Worm (Caenorhabditis elegans) whole organism, late embryonic: ENCODE data around the gene T22G5.3.

ENCODE experiments used
- ceh-2 ChIP-seq: sonication (generic microtip); optimal IDR thresholded peaks from 2 replicates; lab custom pipeline; 2016; ENCODE audit warnings: missing genotype, missing genetic modification characterization, missing compliant biosample characterization
- ceh-22 ChIP-seq: sonication (generic microtip); optimal IDR thresholded peaks from 2 replicates; lab custom pipeline; 2017; ENCODE audit warnings: missing biosample characterization, missing genetic modification characterization
- ceh-48 ChIP-seq: sonication (generic microtip); optimal IDR thresholded peaks from 2 replicates; lab custom pipeline; 2016; ENCODE audit warnings: missing genetic modification characterization, inconsistent platforms, missing compliant biosample characterization
- pha-2 ChIP-seq: sonication (generic microtip); optimal IDR thresholded peaks from 2 replicates; lab custom pipeline; 2017; ENCODE audit warnings: mild to moderate bottlenecking, missing genetic modification characterization, missing compliant biosample characterization
- pha-4 ChIP-seq: fragments of 150-350 bp; optimal IDR thresholded peaks from 2 replicates; lab custom pipeline; 2018; ENCODE audit warnings: missing biosample characterization, missing genetic modification reagents, missing genetic modification characterization
- tbx-2 ChIP-seq: sonication (generic microtip); optimal IDR thresholded peaks from 2 replicates; lab custom pipeline; 2016; ENCODE audit warnings: missing genetic modification characterization, missing compliant biosample characterization

ce11 chrV:13872895-13873294, 7.8 kb upstream of the T22G5.3 start, which contains the start of gene cpt-5:
- TF ChIP-seq pha-2 (tag; lab: Kevin White, UChicago) (no peak), tbx-2 (tag; lab: Kevin White, UChicago) (no peak), ceh-2 (no peak), pha-4 (tag; lab: Kevin White, UChicago) (no peak), ceh-22 (tag; lab: Kevin White, UChicago) (no peak), ceh-48 (tag; lab: Kevin White, UChicago) (no peak)
